Fruit fly (Drosophila melanogaster) whole organism, pupa: ENCODE data around the gene CG34382.

ENCODE experiments used
- CG10348 ChIP-seq: fragments of 200-800 bp; sonication (Bioruptor generic); IDR thresholded peaks from 2 replicates; pipeline ENCODE4 v1.3.6; 2022; ENCODE audit warnings: missing biosample characterization, missing genetic modification characterization
- CG12605 ChIP-seq: fragments of 200-800 bp; sonication (Bioruptor generic); IDR thresholded peaks from 2 replicates; pipeline ENCODE4 v1.3.6; 2022; ENCODE audit warnings: missing biosample characterization, missing genetic modification characterization
- CG13204 ChIP-seq: fragments of 200-800 bp; sonication (Bioruptor generic); optimal IDR thresholded peaks from 2 replicates; lab custom pipeline; 2018; ENCODE audit warnings: missing biosample characterization, mild to moderate bottlenecking, missing genetic modification characterization, moderate library complexity
- CG14655 ChIP-seq: fragments of 200-800 bp; sonication (Bioruptor generic); optimal IDR thresholded peaks from 3 replicates; lab custom pipeline; 2017; ENCODE audit warnings: mild to moderate bottlenecking, missing biosample characterization, missing genetic modification reagents, missing genetic modification characterization
- CG15710 ChIP-seq: fragments of 200-800 bp; sonication (Bioruptor generic); optimal IDR thresholded peaks from 2 replicates; lab custom pipeline; 2018; ENCODE audit warnings: missing biosample characterization, mild to moderate bottlenecking, missing genetic modification characterization, moderate library complexity
- CG17806 ChIP-seq: fragments of 200-800 bp; sonication (Bioruptor generic); optimal IDR thresholded peaks from 2 replicates; lab custom pipeline; 2018; ENCODE audit warnings: missing biosample characterization, mild to moderate bottlenecking, missing genetic modification characterization, moderate library complexity
- CG32121 ChIP-seq: fragments of 200-800 bp; sonication (Bioruptor generic); IDR thresholded peaks from 2 replicates; pipeline ENCODE4 v1.3.6; 2022; ENCODE audit warnings: missing biosample characterization, missing genetic modification characterization
- CG34367 ChIP-seq: fragments of 200-800 bp; sonication (Bioruptor generic); optimal IDR thresholded peaks from 2 replicates; lab custom pipeline; 2018; ENCODE audit warnings: missing biosample characterization, mild to moderate bottlenecking, missing genetic modification characterization
- CG4496 ChIP-seq: fragments of 200-800 bp; sonication (Bioruptor generic); IDR thresholded peaks from 3 replicates; pipeline ENCODE4 v1.3.6; 2022; ENCODE audit warnings: missing biosample characterization, missing genetic modification characterization
- CG8159 ChIP-seq: fragments of 200-800 bp; sonication (Bioruptor generic); optimal IDR thresholded peaks from 3 replicates; lab custom pipeline; 2018; ENCODE audit warnings: missing biosample characterization, mild to moderate bottlenecking, missing genetic modification characterization, moderate library complexity
- CG8301 ChIP-seq: fragments of 200-800 bp; sonication (Bioruptor generic); optimal IDR thresholded peaks from 2 replicates; lab custom pipeline; 2018; ENCODE audit warnings: missing biosample characterization, mild to moderate bottlenecking, missing genetic modification characterization
- CG9948 ChIP-seq: fragments of 200-800 bp; sonication (Bioruptor generic); optimal IDR thresholded peaks from 2 replicates; lab custom pipeline; 2018; ENCODE audit warnings: missing biosample characterization, mild to moderate bottlenecking, missing genetic modification characterization, moderate library complexity
- D1 ChIP-seq: fragments of 200-800 bp; sonication (Bioruptor generic); optimal IDR thresholded peaks from 2 replicates; lab custom pipeline; 2018; ENCODE audit warnings: missing biosample characterization, mild to moderate bottlenecking, missing genetic modification characterization, moderate library complexity
- EcR ChIP-seq: fragments of 200-800 bp; sonication (Bioruptor generic); optimal IDR thresholded peaks from 3 replicates; lab custom pipeline; 2019; ENCODE audit warnings: missing biosample characterization, missing genetic modification characterization, mild to moderate bottlenecking, moderate library complexity, missing genetic modification reagents
- Ets98B ChIP-seq: fragments of 200-800 bp; sonication (Bioruptor generic); IDR thresholded peaks from 2 replicates; pipeline ENCODE4 v1.3.6; 2022; ENCODE audit warnings: missing biosample characterization, missing genetic modification characterization
- Pif1A ChIP-seq: fragments of 200-800 bp; sonication (Bioruptor generic); optimal IDR thresholded peaks from 3 replicates; lab custom pipeline; 2016; ENCODE audit warnings: missing biosample characterization, missing genetic modification characterization
- Pif1B ChIP-seq: fragments of 200-800 bp; sonication (Bioruptor generic); optimal IDR thresholded peaks from 3 replicates; lab custom pipeline; 2016; ENCODE audit warnings: missing biosample characterization, missing genetic modification characterization
- Snoo ChIP-seq: fragments of 200-800 bp; sonication (Bioruptor generic); optimal IDR thresholded peaks from 3 replicates; lab custom pipeline; 2017; ENCODE audit warnings: missing biosample characterization, mild to moderate bottlenecking, missing genetic modification characterization, inconsistent platforms
- fd96Ca ChIP-seq: fragments of 200-800 bp; sonication (Bioruptor generic); IDR thresholded peaks from 3 replicates; pipeline ENCODE4 v1.3.6; 2022; ENCODE audit warnings: missing biosample characterization, missing genetic modification characterization
- gl ChIP-seq: fragments of 200-800 bp; sonication (Bioruptor generic); optimal IDR thresholded peaks from 2 replicates; lab custom pipeline; 2018; ENCODE audit warnings: missing biosample characterization, mild to moderate bottlenecking, missing genetic modification characterization
- rn ChIP-seq: fragments of 200-800 bp; sonication (Bioruptor generic); IDR thresholded peaks from 2 replicates; pipeline ENCODE4 v1.3.6; 2022; ENCODE audit warnings: missing biosample characterization, missing genetic modification characterization

The CG34382 gene

dm6 chr3L:9838534-9838933 is 40.3 kb upstream of the CG34382 start, which contains the start of gene Cdk8:
Gene Cdk8, minus strand, starts transcription at chr3L:9838670.
- peak; percentile 53 for TF ChIP-seq D1 (tag; lab: Kevin White, UChicago)
- no peak for TF ChIP-seq CG10348 (GFP tag; lab: Robert Waterston, UW)
- TF ChIP-seq CG17806 (tag; lab: Kevin White, UChicago) = peak; percentile 5
- TF ChIP-seq CG15710 (tag; lab: Kevin White, UChicago) = peak; percentile 5
- TF ChIP-seq CG34367 = no peak
- TF ChIP-seq CG32121 (GFP tag; lab: Robert Waterston, UW) = peak; percentile 38; the same call in 1 of the 2 replicates

dm6 chr3L:9840710-9841109 is 38.1 kb upstream of the CG34382 start:
- TF ChIP-seq Pif1B (GFP tag; lab: Kevin White, UChicago) = no peak
- TF ChIP-seq Ets98B (GFP tag; lab: Robert Waterston, UW) = no peak
- no peak for TF ChIP-seq D1 (tag; lab: Kevin White, UChicago)
- no peak for TF ChIP-seq CG4496 (GFP tag; lab: Robert Waterston, UW)
- TF ChIP-seq CG17806 (tag; lab: Kevin White, UChicago) = no peak
- no peak for TF ChIP-seq fd96Ca (GFP tag; lab: Robert Waterston, UW)

DNA sequence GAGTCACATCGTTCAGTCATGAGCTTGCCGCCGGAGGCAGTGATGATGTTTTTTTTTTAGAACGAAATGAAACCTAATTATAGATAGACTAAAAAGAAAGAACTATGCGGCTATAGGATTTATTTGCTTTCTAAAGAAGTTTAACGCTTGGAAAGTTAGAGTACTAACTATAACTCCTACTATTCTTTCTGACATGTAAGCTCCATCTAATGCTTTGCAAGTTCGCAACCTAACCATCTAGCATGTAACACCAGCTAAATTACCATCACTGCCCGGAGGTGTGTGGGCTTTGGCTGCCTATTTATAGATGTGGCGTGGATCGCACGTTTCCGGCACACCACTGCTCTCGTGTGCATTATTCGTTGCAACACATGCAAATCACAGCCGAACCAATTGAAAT is 36.7 kb upstream of the CG34382 start:
- TF ChIP-seq CG8159 (tag; lab: Kevin White, UChicago) (no peak), CG34367 (no peak), CG10348 (GFP tag; lab: Robert Waterston, UW) (no peak), CG32121 (GFP tag; lab: Robert Waterston, UW) (no peak), CG4496 (GFP tag; lab: Robert Waterston, UW) (no peak), CG17806 (tag; lab: Kevin White, UChicago) (no peak), CG8301 (tag; lab: Kevin White, UChicago) (no peak), Pif1A (GFP tag; lab: Kevin White, UChicago) (no peak), gl (tag; lab: Kevin White, UChicago) (no peak), Snoo (tag; lab: Kevin White, UChicago) (no peak), CG13204 (GFP tag; lab: Kevin White, UChicago) (no peak), CG15710 (tag; lab: Kevin White, UChicago) (no peak), Ets98B (GFP tag; lab: Robert Waterston, UW) (no peak), CG12605 (GFP tag; lab: Robert Waterston, UW) (no peak), fd96Ca (GFP tag; lab: Robert Waterston, UW) (no peak), rn (GFP tag; lab: Robert Waterston, UW) (no peak), D1 (tag; lab: Kevin White, UChicago) (no peak), EcR (no peak)
- TF ChIP-seq, all 21 proteins: peak for 0

DNA sequence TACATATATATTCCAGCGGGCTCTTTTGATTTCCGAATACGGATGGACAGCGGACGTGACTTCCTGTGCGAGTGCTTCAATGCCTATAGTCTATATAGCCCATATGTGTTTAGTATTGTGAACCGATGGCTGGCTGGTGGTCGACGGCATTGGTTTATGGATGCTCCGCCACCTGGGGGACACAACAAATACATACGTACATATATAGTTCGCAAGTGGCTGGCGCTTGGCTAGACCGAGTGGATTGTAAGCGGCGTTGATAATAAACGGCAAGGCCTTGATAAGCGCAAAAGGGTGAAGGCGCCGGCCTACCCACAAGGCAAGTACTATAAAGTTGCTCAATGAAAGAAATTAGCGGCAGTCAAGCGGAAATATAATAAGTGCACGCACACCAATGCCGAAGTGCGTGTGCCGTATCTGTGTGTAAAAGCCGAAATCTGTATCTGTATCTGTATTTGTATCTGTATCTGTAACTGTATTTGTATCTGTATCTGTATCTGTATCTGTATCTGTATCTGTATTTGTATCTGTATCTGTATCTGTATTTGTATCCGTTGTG is 32.7 kb upstream of the CG34382 start:
- TF ChIP-seq EcR (peak; percentile 26), CG13204 (GFP tag; lab: Kevin White, UChicago) (no peak), CG9948 (tag; lab: Kevin White, UChicago) (no peak), Pif1A (GFP tag; lab: Kevin White, UChicago) (no peak)

dm6 chr3L:9846577-9847342 is 32.0 kb upstream of the CG34382 start:
- TF ChIP-seq Pif1B (GFP tag; lab: Kevin White, UChicago) (no peak), rn (GFP tag; lab: Robert Waterston, UW) (no peak), CG8301 (tag; lab: Kevin White, UChicago) (peak; percentile 29), Pif1A (GFP tag; lab: Kevin White, UChicago) (no peak), Ets98B (GFP tag; lab: Robert Waterston, UW) (no peak), CG10348 (GFP tag; lab: Robert Waterston, UW) (no peak), CG12605 (GFP tag; lab: Robert Waterston, UW) (no peak; the same call in 1 of the 2 replicates), gl (tag; lab: Kevin White, UChicago) (peak; percentile 44), CG4496 (GFP tag; lab: Robert Waterston, UW) (0 out of 3 replicates have a peak, but pooled peaks have one; percentile 25), Snoo (tag; lab: Kevin White, UChicago) (no peak), EcR (peak; percentile 33), D1 (tag; lab: Kevin White, UChicago) (no peak), CG32121 (GFP tag; lab: Robert Waterston, UW) (no peak), CG8159 (tag; lab: Kevin White, UChicago) (peak; percentile 26), CG9948 (tag; lab: Kevin White, UChicago) (no peak), CG14655 (GFP tag; lab: Kevin White, UChicago) (no peak), fd96Ca (GFP tag; lab: Robert Waterston, UW) (no peak), CG34367 (peak; percentile 28), CG15710 (tag; lab: Kevin White, UChicago) (no peak), CG13204 (GFP tag; lab: Kevin White, UChicago) (peak; percentile 24), CG17806 (tag; lab: Kevin White, UChicago) (no peak)
- TF ChIP-seq, all 21 proteins: peak for 7
